Worm (Caenorhabditis elegans) whole organism, early embryonic: ENCODE data around the gene T20B3.1.

Source experiments
- ama-1 ChIP-seq: fragments of 150-350 bp; optimal IDR thresholded peaks from 2 replicates; lab custom pipeline; 2014
- ceh-36 ChIP-seq: sonication (generic microtip); optimal IDR thresholded peaks from 2 replicates; lab custom pipeline; 2016; ENCODE audit warnings: missing genetic modification characterization, inconsistent platforms, missing compliant biosample characterization
- flt-1 ChIP-seq: fragments of 200-800 bp; sonication (Bioruptor generic); IDR thresholded peaks from 2 replicates; pipeline ENCODE4 v1.3.6; 2022; ENCODE audit warnings: missing genetic modification characterization, missing compliant biosample characterization
- hmbx-1 ChIP-seq: sonication (generic microtip); optimal IDR thresholded peaks from 2 replicates; lab custom pipeline; 2016; ENCODE audit warnings: mild to moderate bottlenecking, missing genetic modification characterization, missing compliant biosample characterization
- scrt-1 ChIP-seq: fragments of 200-800 bp; sonication (Bioruptor generic); IDR thresholded peaks from 2 replicates; pipeline ENCODE4 v1.3.6; 2022; ENCODE audit warnings: missing genetic modification characterization, missing compliant biosample characterization
- sea-1 ChIP-seq: fragments of 200-800 bp; sonication (Bioruptor generic); conservative IDR thresholded peaks from 2 replicates; pipeline ENCODE4 v1.3.6; 2022; ENCODE audit warnings: missing genetic modification characterization, missing compliant biosample characterization

DNA sequence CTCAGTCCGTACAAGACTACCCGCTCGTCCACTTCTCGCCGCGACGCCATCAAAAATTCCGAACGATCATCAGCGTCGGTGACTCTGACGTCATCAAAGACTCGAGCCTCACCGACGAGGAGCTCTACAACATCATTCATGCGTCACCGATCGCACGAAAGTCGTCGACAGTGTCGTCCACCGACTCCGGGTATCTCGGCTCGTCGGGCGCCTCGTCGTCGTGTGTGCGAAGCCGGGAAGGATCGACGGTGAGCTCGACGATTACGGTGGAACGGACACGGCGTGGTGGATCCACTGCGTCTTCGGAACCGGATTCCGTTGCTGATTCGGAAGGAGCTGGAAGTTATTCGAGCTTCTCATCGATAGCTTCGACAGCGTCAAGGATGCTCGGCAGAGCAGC, 30.6 kb upstream of the T20B3.1 start:
- TF ChIP-seq sea-1 (GFP tag; lab: Robert Waterston, UW) (no peak), ceh-36 (no peak), ama-1 (lab: Kevin White, UChicago) (no peak), hmbx-1 (tag; lab: Kevin White, UChicago) (no peak), scrt-1 (GFP tag; lab: Robert Waterston, UW) (no peak), flt-1 (no peak)
